Fruit fly (Drosophila melanogaster) whole organism, embryonic: Measurements from ENCODE around the gene Rbp6.

Experiments
- Bgb ChIP-seq: fragments of 200-800 bp; sonication (Bioruptor generic); IDR thresholded peaks from 2 replicates; pipeline ENCODE4 v1.3.6; 2022; ENCODE audit warnings: missing biosample characterization, missing genetic modification characterization; ENCODE audit not compliant: partially characterized antibody
- CG10366 ChIP-seq: fragments of 200-800 bp; sonication (Bioruptor generic); IDR thresholded peaks from 2 replicates; pipeline ENCODE4 v1.3.6; 2022; ENCODE audit warnings: missing biosample characterization, missing genetic modification characterization
- CG10959 ChIP-seq: fragments of 200-800 bp; sonication (Bioruptor generic); IDR thresholded peaks from 2 replicates; pipeline ENCODE4 v1.3.6; 2022; ENCODE audit warnings: missing biosample characterization, missing genetic modification characterization
- CG11398 ChIP-seq: fragments of 200-800 bp; sonication (Bioruptor generic); optimal IDR thresholded peaks from 2 replicates; lab custom pipeline; 2016; ENCODE audit warnings: missing biosample characterization, missing genetic modification characterization
- CG14710 ChIP-seq: fragments of 200-800 bp; sonication (Bioruptor generic); optimal IDR thresholded peaks from 3 replicates; lab custom pipeline; 2019; ENCODE audit warnings: missing biosample characterization, mild to moderate bottlenecking, missing genetic modification characterization, moderate library complexity
- CG16779 ChIP-seq: fragments of 200-800 bp; sonication (Bioruptor generic); IDR thresholded peaks from 2 replicates; pipeline ENCODE4 v1.3.6; 2022; ENCODE audit warnings: missing biosample characterization, missing genetic modification characterization
- CG17829 ChIP-seq: fragments of 200-800 bp; optimal IDR thresholded peaks from 2 replicates; lab custom pipeline; 2019; ENCODE audit warnings: missing biosample characterization, mild to moderate bottlenecking, missing genetic modification characterization, moderate library complexity
- CG18476 ChIP-seq: fragments of 200-800 bp; sonication (Bioruptor generic); optimal IDR thresholded peaks from 2 replicates; lab custom pipeline; 2016; ENCODE audit warnings: missing biosample characterization, mild to moderate bottlenecking, missing genetic modification characterization
- CG32767 ChIP-seq: fragments of 200-800 bp; sonication (Bioruptor generic); IDR thresholded peaks from 2 replicates; pipeline ENCODE4 v1.3.6; 2022; ENCODE audit warnings: missing biosample characterization, missing genetic modification characterization
- CG3281 ChIP-seq: fragments of 200-800 bp; sonication (Bioruptor generic); optimal IDR thresholded peaks from 3 replicates; lab custom pipeline; 2017; ENCODE audit warnings: missing biosample characterization, mild to moderate bottlenecking, missing genetic modification characterization
- CG4328 ChIP-seq: fragments of 200-800 bp; sonication (Bioruptor generic); optimal IDR thresholded peaks from 3 replicates; lab custom pipeline; 2017; ENCODE audit warnings: missing biosample characterization, missing genetic modification reagents, missing genetic modification characterization
- CG5953 ChIP-seq: fragments of 200-800 bp; sonication (Bioruptor generic); IDR thresholded peaks from 2 replicates; pipeline ENCODE4 v1.3.6; 2022; ENCODE audit warnings: missing biosample characterization, missing genetic modification characterization
- CG8765 ChIP-seq: fragments of 200-800 bp; sonication (Bioruptor generic); IDR thresholded peaks from 2 replicates; pipeline ENCODE4 v1.3.6; 2022; ENCODE audit warnings: missing biosample characterization, missing genetic modification characterization
- CTCF ChIP-seq: fragments of 200-800 bp; sonication (Bioruptor generic); optimal IDR thresholded peaks from 2 replicates; lab custom pipeline; 2017; ENCODE audit warnings: missing biosample characterization, mild to moderate bottlenecking, missing genetic modification characterization, moderate library complexity
- Dip3 ChIP-seq: fragments of 200-800 bp; sonication (Bioruptor generic); optimal IDR thresholded peaks from 3 replicates; lab custom pipeline; 2016; ENCODE audit warnings: missing biosample characterization, missing genetic modification characterization
- Doc2 ChIP-seq: fragments of 200-800 bp; sonication (Bioruptor generic); IDR thresholded peaks from 2 replicates; pipeline ENCODE4 v1.3.6; 2022; ENCODE audit warnings: missing biosample characterization, missing genetic modification characterization
- Eip74EF ChIP-seq, 2 experiments: fragments of 200-800 bp in 1 of 2; fragments of >200 bp in 1 of 2; sonication (Bioruptor generic) in 1 of 2; optimal IDR thresholded peaks; 2 replicates each; lab custom pipeline; 2017 to 2019; ENCODE audit warnings: missing biosample characterization in 2 of 2, missing genetic modification characterization in 2 of 2, mild to moderate bottlenecking in 1 of 2, moderate library complexity in 1 of 2
- Ets65A ChIP-seq: fragments of 200-800 bp; sonication (Bioruptor generic); peaks from one replicate; lab custom pipeline; 2016; ENCODE audit warnings: missing biosample characterization, missing genetic modification characterization
- Fer1 ChIP-seq: fragments of 200-800 bp; sonication (Bioruptor generic); optimal IDR thresholded peaks from 2 replicates; lab custom pipeline; 2017; ENCODE audit warnings: missing biosample characterization, mild to moderate bottlenecking, missing genetic modification characterization
- H15 ChIP-seq: fragments of 200-800 bp; sonication (Bioruptor generic); IDR thresholded peaks from 3 replicates; pipeline ENCODE4 v1.3.6; 2022; ENCODE audit warnings: missing biosample characterization, missing genetic modification characterization
- H2.0 ChIP-seq: fragments of 200-800 bp; sonication (Bioruptor generic); IDR thresholded peaks from 2 replicates; pipeline ENCODE4 v1.3.6; 2022; ENCODE audit warnings: missing biosample characterization, missing genetic modification characterization
- HLH4C ChIP-seq: fragments of 200-800 bp; sonication (Bioruptor generic); IDR thresholded peaks from 3 replicates; pipeline ENCODE4 v1.3.6; 2022; ENCODE audit warnings: missing biosample characterization, missing genetic modification characterization; ENCODE audit not compliant: partially characterized antibody
- HmgD ChIP-seq: fragments of 200-800 bp; sonication (Bioruptor generic); optimal IDR thresholded peaks from 3 replicates; lab custom pipeline; 2016; ENCODE audit warnings: missing biosample characterization, missing genetic modification characterization
- Lim3 ChIP-seq: fragments of 200-800 bp; sonication (Bioruptor generic); IDR thresholded peaks from 2 replicates; pipeline ENCODE4 v1.3.6; 2022; ENCODE audit warnings: missing biosample characterization, missing genetic modification characterization
- MTF-1 ChIP-seq: fragments of 200-800 bp; sonication (Bioruptor generic); optimal IDR thresholded peaks from 2 replicates; lab custom pipeline; 2018; ENCODE audit warnings: missing biosample characterization, mild to moderate bottlenecking, missing genetic modification characterization, borderline replicate concordance
- Meics ChIP-seq: fragments of 200-800 bp; sonication (Bioruptor generic); optimal IDR thresholded peaks from 2 replicates; lab custom pipeline; 2017; ENCODE audit warnings: missing biosample characterization, mild to moderate bottlenecking, missing genetic modification characterization
- Mrtf ChIP-seq: fragments of 200-800 bp; sonication (Bioruptor generic); IDR thresholded peaks from 3 replicates; pipeline ENCODE4 v1.3.6; 2022; ENCODE audit warnings: missing biosample characterization, missing genetic modification characterization
- Poxn ChIP-seq: fragments of 200-800 bp; sonication (Bioruptor generic); IDR thresholded peaks from 2 replicates; pipeline ENCODE4 v1.3.6; 2022; ENCODE audit warnings: missing biosample characterization, missing genetic modification characterization
- Ptx1 ChIP-seq: fragments of 200-800 bp; sonication (Bioruptor generic); IDR thresholded peaks from 2 replicates; pipeline ENCODE4 v1.3.6; 2022; ENCODE audit warnings: missing biosample characterization, missing genetic modification characterization
- Rx ChIP-seq: fragments of 200-800 bp; sonication (Bioruptor generic); IDR thresholded peaks from 2 replicates; pipeline ENCODE4 v1.3.6; 2022; ENCODE audit warnings: missing biosample characterization, missing genetic modification characterization
- Usf ChIP-seq: fragments of 200-800 bp; sonication (Bioruptor generic); optimal IDR thresholded peaks from 2 replicates; lab custom pipeline; 2017; ENCODE audit warnings: missing genotype, missing biosample characterization, missing genetic modification characterization
- dan ChIP-seq: fragments of 200-800 bp; sonication (Bioruptor generic); IDR thresholded peaks from 2 replicates; pipeline ENCODE4 v1.3.6; 2022; ENCODE audit warnings: missing biosample characterization, missing genetic modification characterization
- dpn ChIP-seq, 2 experiments: fragments of 200-800 bp; sonication (Bioruptor generic); optimal IDR thresholded peaks; 3 replicates each; lab custom pipeline; 2016; ENCODE audit warnings: missing biosample characterization in 2 of 2, missing genetic modification characterization in 2 of 2
- eyg ChIP-seq: fragments of 200-800 bp; sonication (Bioruptor generic); optimal IDR thresholded peaks from 3 replicates; lab custom pipeline; 2016; ENCODE audit warnings: missing biosample characterization, missing genetic modification characterization
- gsb ChIP-seq: fragments of 200-800 bp; sonication (Bioruptor generic); IDR thresholded peaks from 2 replicates; pipeline ENCODE4 v1.3.6; 2022; ENCODE audit warnings: missing biosample characterization, missing genetic modification characterization
- h ChIP-seq: fragments of >200 bp; optimal IDR thresholded peaks from 2 replicates; lab custom pipeline; 2017
- hbn ChIP-seq: fragments of 200-800 bp; sonication (Bioruptor generic); IDR thresholded peaks from 2 replicates; pipeline ENCODE4 v1.3.6; 2022; ENCODE audit warnings: missing biosample characterization, missing genetic modification characterization; ENCODE audit not compliant: partially characterized antibody
- kay ChIP-seq: fragments of 200-800 bp; sonication (Bioruptor generic); optimal IDR thresholded peaks from 2 replicates; lab custom pipeline; 2016; ENCODE audit warnings: missing biosample characterization, missing genetic modification characterization
- ken ChIP-seq: fragments of 200-800 bp; sonication (Bioruptor generic); IDR thresholded peaks from 3 replicates; pipeline ENCODE4 v1.3.6; 2022; ENCODE audit warnings: missing biosample characterization, missing genetic modification characterization
- lov ChIP-seq, 2 experiments: fragments of 200-800 bp in 1 of 2; fragments of >200 bp in 1 of 2; sonication (Bioruptor generic) in 1 of 2; IDR thresholded peaks in 1 of 2; optimal IDR thresholded peaks in 1 of 2; 2 replicates in 1 of 2; 3 replicates in 1 of 2; pipeline versions ENCODE4 v1.3.6 to Lab custom; 2017 to 2022; ENCODE audit warnings: missing biosample characterization in 1 of 2, missing genetic modification characterization in 1 of 2
- mld ChIP-seq: fragments of 200-800 bp; sonication (Bioruptor generic); IDR thresholded peaks from 3 replicates; pipeline ENCODE4 v1.3.6; 2022; ENCODE audit warnings: missing biosample characterization, missing genetic modification characterization; ENCODE audit not compliant: partially characterized antibody
- phol ChIP-seq: fragments of 200-800 bp; sonication (Bioruptor generic); optimal IDR thresholded peaks from 3 replicates; lab custom pipeline; 2018; ENCODE audit warnings: missing biosample characterization, mild to moderate bottlenecking, missing genetic modification characterization, moderate library complexity
- pzg ChIP-seq: fragments of 200-800 bp; sonication (Bioruptor generic); optimal IDR thresholded peaks from 3 replicates; lab custom pipeline; 2018; ENCODE audit warnings: missing biosample characterization, mild to moderate bottlenecking, missing genetic modification characterization, moderate library complexity
- repo ChIP-seq: fragments of 200-800 bp; sonication (Bioruptor generic); optimal IDR thresholded peaks from 2 replicates; lab custom pipeline; 2016; ENCODE audit warnings: missing biosample characterization, missing genetic modification characterization
- sima ChIP-seq: fragments of 200-800 bp; sonication (Bioruptor generic); optimal IDR thresholded peaks from 2 replicates; lab custom pipeline; 2016; ENCODE audit warnings: missing biosample characterization, missing genetic modification characterization
- slbo ChIP-seq: fragments of 200-800 bp; sonication (Bioruptor generic); IDR thresholded peaks from 2 replicates; pipeline ENCODE4 v1.3.6; 2022; ENCODE audit warnings: missing biosample characterization, missing genetic modification characterization
- slou ChIP-seq: fragments of 200-800 bp; sonication (Bioruptor generic); optimal IDR thresholded peaks from 3 replicates; lab custom pipeline; 2016; ENCODE audit warnings: missing biosample characterization, missing genetic modification characterization
- slp2 ChIP-seq: fragments of 200-800 bp; sonication (Bioruptor generic); optimal IDR thresholded peaks from 2 replicates; lab custom pipeline; 2016; ENCODE audit warnings: missing biosample characterization, missing genetic modification characterization
- toy ChIP-seq: fragments of 200-800 bp; sonication (Bioruptor generic); IDR thresholded peaks from 2 replicates; pipeline ENCODE4 v1.3.6; 2022; ENCODE audit warnings: missing biosample characterization, missing genetic modification characterization
- z ChIP-seq: fragments of 200-800 bp; sonication (Bioruptor generic); IDR thresholded peaks from 3 replicates; pipeline ENCODE4 v1.3.6; 2022; ENCODE audit warnings: missing biosample characterization, missing genetic modification characterization

The Rbp6 gene

dm6 chr3L:17009715-17010491, 228.1 kb downstream of the Rbp6 start (continued):
- TF ChIP-seq Lim3 (GFP tag; lab: Robert Waterston, UW) = no peak
- TF ChIP-seq slbo (GFP tag; lab: Robert Waterston, UW) = peak; percentile 63
- no peak for TF ChIP-seq Doc2 (GFP tag; lab: Robert Waterston, UW)
- no peak for TF ChIP-seq Usf (GFP tag; lab: Kevin White, UChicago)
- 0 out of 2 replicates have a peak, but pooled peaks have one; percentile 10 for TF ChIP-seq CG5953
- no peak for TF ChIP-seq kay (GFP tag; lab: Kevin White, UChicago)
- TF ChIP-seq Rx = peak; percentile 44
- TF ChIP-seq mld = no peak
- peak; percentile 49; the same call in 1 of the 2 replicates for TF ChIP-seq hbn (GFP tag; lab: Robert Waterston, UW)
- TF ChIP-seq phol = peak; percentile 20
- TF ChIP-seq toy (GFP tag; lab: Robert Waterston, UW) = no peak
- TF ChIP-seq Ptx1 (GFP tag; lab: Robert Waterston, UW) = no peak; the same call in 1 of the 2 replicates
- TF ChIP-seq Bgb (GFP tag; lab: Robert Waterston, UW) = peak; percentile 49; the same call in 1 of the 2 replicates
- no peak for TF ChIP-seq CG10959
- TF ChIP-seq ken = peak; percentile 48; the same call in 1 of the 3 replicates
- TF ChIP-seq CG11398 (GFP tag; lab: Kevin White, UChicago) = no peak
- TF ChIP-seq Ets65A (GFP tag; lab: Kevin White, UChicago) = peak; percentile 91
- no peak for TF ChIP-seq sima (GFP tag; lab: Kevin White, UChicago)
- TF ChIP-seq lov (optimal IDR thresholded peaks at IDR 0.05; lab: Kevin White, UChicago) = no peak
- TF ChIP-seq lov (GFP tag; IDR thresholded peaks at IDR 0.05; lab: Robert Waterston, UW) = no peak
- TF ChIP-seq CG14710 (tag; lab: Kevin White, UChicago) = no peak
- TF ChIP-seq slp2 = no peak
- peak; percentile 24 for TF ChIP-seq CG18476 (GFP tag; lab: Kevin White, UChicago)
- no peak for TF ChIP-seq CG8765 (GFP tag; lab: Robert Waterston, UW)
- no peak for TF ChIP-seq Dip3 (GFP tag; lab: Kevin White, UChicago)
- no peak for TF ChIP-seq z
- peak in 1 of 2 experiments; percentile 48 for TF ChIP-seq Eip74EF (GFP tag; optimal IDR thresholded peaks at IDR 0.05; lab: Kevin White, UChicago)
- TF ChIP-seq CG16779 (GFP tag; lab: Robert Waterston, UW) = 0 out of 2 replicates have a peak, but pooled peaks have one; percentile 20
- TF ChIP-seq CG32767 (GFP tag; lab: Robert Waterston, UW) = peak; percentile 73
- peak; percentile 45 for TF ChIP-seq Meics
- peak; percentile 31 for TF ChIP-seq CG4328 (GFP tag; lab: Kevin White, UChicago)
- peak; percentile 67 for TF ChIP-seq Fer1
- TF ChIP-seq dan (GFP tag; lab: Robert Waterston, UW) = no peak
- peak; percentile 31 for TF ChIP-seq repo
- peak in 1 of 2 experiments; percentile 27 for TF ChIP-seq dpn (GFP tag; optimal IDR thresholded peaks at IDR 0.05; lab: Kevin White, UChicago)
- TF ChIP-seq Mrtf = 0 out of 3 replicates have a peak, but pooled peaks have one; percentile 18
- TF ChIP-seq Poxn (GFP tag; lab: Robert Waterston, UW) = no peak
- TF ChIP-seq pzg (GFP tag; lab: Kevin White, UChicago) = peak; percentile 11
- TF ChIP-seq HLH4C (GFP tag; lab: Robert Waterston, UW) = no peak
- TF ChIP-seq CG17829 (tag; lab: Kevin White, UChicago) = no peak
- TF ChIP-seq h (lab: Kevin White, UChicago) = no peak
- TF ChIP-seq eyg (GFP tag; lab: Kevin White, UChicago) = no peak
- peak; percentile 58 for TF ChIP-seq MTF-1 (GFP tag; lab: Kevin White, UChicago)
- TF ChIP-seq H15 (GFP tag; lab: Robert Waterston, UW) = no peak
- TF ChIP-seq CG10366 = peak; percentile 49
- peak; percentile 72 for TF ChIP-seq HmgD (GFP tag; lab: Kevin White, UChicago)
- peak; percentile 16; the same call in 1 of the 2 replicates for TF ChIP-seq H2.0
- TF ChIP-seq CTCF (GFP tag; lab: Kevin White, UChicago) = no peak
- TF ChIP-seq slou (GFP tag; lab: Kevin White, UChicago) = no peak
- 0 out of 2 replicates have a peak, but pooled peaks have one; percentile 33 for TF ChIP-seq gsb (GFP tag; lab: Robert Waterston, UW)
- peak; percentile 47 for TF ChIP-seq CG3281 (GFP tag; lab: Kevin White, UChicago)
